Fruit fly (Drosophila melanogaster): ENCODE results near the gene CG32579.

Gene CG32579

dm6 chrX:16358670-16359320, 35.7 kb downstream of the CG32579 start, which contains the start of the genes U2af50 and PIG-Q (continued):
- no peak for TF ChIP-seq aop (GFP tag; IDR thresholded peaks at IDR 0.05)
- no peak for TF ChIP-seq NFAT (GFP tag; IDR thresholded peaks at IDR 0.05)
- TF ChIP-seq CG4707 (GFP tag; optimal IDR thresholded peaks at IDR 0.05): peak; percentile 71
- no peak for TF ChIP-seq prd (optimal IDR thresholded peaks at IDR 0.05)
- peak; percentile 96 for TF ChIP-seq prd (GFP tag; IDR thresholded peaks at IDR 0.05)
- TF ChIP-seq CG13424 (tag; optimal IDR thresholded peaks at IDR 0.05): peak; percentile 95
- peak; percentile 93 for TF ChIP-seq CG2199 (GFP tag; IDR thresholded peaks at IDR 0.05)
- peak; percentile 73; the same call in 1 of the 2 replicates for TF ChIP-seq CG1024 (GFP tag; IDR thresholded peaks at IDR 0.05)
- peak; percentile 17 for TF ChIP-seq luna (GFP tag; optimal IDR thresholded peaks at IDR 0.05)
- no peak for TF ChIP-seq Eip74EF (GFP tag; optimal IDR thresholded peaks at IDR 0.05)
- peak; percentile 26; the same call in 1 of the 3 replicates for TF ChIP-seq CG6791 (GFP tag; IDR thresholded peaks at IDR 0.05; ENCODE audit: partially characterized antibody)
- no peak for TF ChIP-seq hkb (optimal IDR thresholded peaks at IDR 0.05)
- TF ChIP-seq hkb (GFP tag; IDR thresholded peaks at IDR 0.05): peak; percentile 93
- peak; percentile 79 for TF ChIP-seq CG6854 (GFP tag; optimal IDR thresholded peaks at IDR 0.05)
- TF ChIP-seq CG15073 (GFP tag; optimal IDR thresholded peaks at IDR 0.05): peak; percentile 41
- TF ChIP-seq CG12769 (tag; optimal IDR thresholded peaks at IDR 0.05): no peak
- TF ChIP-seq disco-r (GFP tag; optimal IDR thresholded peaks at IDR 0.05): peak; percentile 15
- TF ChIP-seq onecut (GFP tag; IDR thresholded peaks at IDR 0.05): peak; percentile 83
- peak; percentile 11 for TF ChIP-seq Myb (GFP tag; optimal IDR thresholded peaks at IDR 0.05)
- peak; percentile 64 for TF ChIP-seq fd102C (GFP tag; optimal IDR thresholded peaks at IDR 0.05)
- no peak for TF ChIP-seq gt (GFP tag; IDR thresholded peaks at IDR 0.05)
- TF ChIP-seq Gug (GFP tag; IDR thresholded peaks at IDR 0.05): no peak; the same call in 2 of the 4 replicates
- TF ChIP-seq CG12071 (GFP tag; optimal IDR thresholded peaks at IDR 0.05): no peak
- TF ChIP-seq CG1603 (tag; optimal IDR thresholded peaks at IDR 0.05): peak; percentile 82
- no peak for TF ChIP-seq cad (GFP tag; optimal IDR thresholded peaks at IDR 0.05)
- peak; percentile 94 for TF ChIP-seq sob (GFP tag; IDR thresholded peaks at IDR 0.05)
- TF ChIP-seq CG12104 (GFP tag; optimal IDR thresholded peaks at IDR 0.05): peak; percentile 73
- no peak for TF ChIP-seq Dfd (GFP tag; optimal IDR thresholded peaks at IDR 0.05)
- peak; percentile 64; the same call in 1 of the 2 replicates for TF ChIP-seq bowl (GFP tag; IDR thresholded peaks at IDR 0.05)
- TF ChIP-seq Taf1 (GFP tag; IDR thresholded peaks at IDR 0.05): peak; percentile 89
- TF ChIP-seq TFAM (GFP tag; optimal IDR thresholded peaks at IDR 0.05): no peak
- peak; percentile 51 for TF ChIP-seq YL-1 (GFP tag; optimal IDR thresholded peaks at IDR 0.05)
- TF ChIP-seq CG8944 (GFP tag; optimal IDR thresholded peaks at IDR 0.05): peak; percentile 65
- no peak; the same call in 1 of the 2 replicates for TF ChIP-seq ara (GFP tag; IDR thresholded peaks at IDR 0.05)
- TF ChIP-seq gcm2 (GFP tag; optimal IDR thresholded peaks at IDR 0.05): peak; percentile 40
- peak; percentile 92 for TF ChIP-seq CG15696 (tag; optimal IDR thresholded peaks at IDR 0.05)
- no peak for TF ChIP-seq Jarid2 (GFP tag; optimal IDR thresholded peaks at IDR 0.05)
- TF ChIP-seq Ssrp (tag; optimal IDR thresholded peaks at IDR 0.05): peak; percentile 94
- no peak for TF ChIP-seq sima (GFP tag; optimal IDR thresholded peaks at IDR 0.05)
- peak; percentile 79 for TF ChIP-seq CG8290 (GFP tag; optimal IDR thresholded peaks at IDR 0.05)
- TF ChIP-seq CG8290 (tag; optimal IDR thresholded peaks at IDR 0.05): peak in 1 of 2 experiments; percentile 19
- peak; percentile 92 for TF ChIP-seq CG14667 (GFP tag; IDR thresholded peaks at IDR 0.05)
- TF ChIP-seq Bteb2 (GFP tag; optimal IDR thresholded peaks at IDR 0.05): peak; percentile 37
- peak; percentile 79 for TF ChIP-seq CG2120 (GFP tag; optimal IDR thresholded peaks at IDR 0.05)
- TF ChIP-seq slbo (GFP tag; IDR thresholded peaks at IDR 0.05): no peak; the same call in 1 of the 2 replicates
- peak; percentile 63 for TF ChIP-seq BEAF-32 (GFP tag; optimal IDR thresholded peaks at IDR 0.05)
- TF ChIP-seq CG9727 (GFP tag; optimal IDR thresholded peaks at IDR 0.05): peak; percentile 93
- TF ChIP-seq phol (tag; optimal IDR thresholded peaks at IDR 0.05): peak; percentile 95
- no peak for TF ChIP-seq gsb-n (tag; optimal IDR thresholded peaks at IDR 0.05)
- peak; percentile 87 for TF ChIP-seq D19A (tag; optimal IDR thresholded peaks at IDR 0.05)
- TF ChIP-seq CG15479 (GFP tag; optimal IDR thresholded peaks at IDR 0.05): peak; percentile 27
